Fruit fly (Drosophila melanogaster) whole organism, adult: ENCODE measurements around the gene CG16758.

ENCODE experiments used
- CG11617 ChIP-seq: fragments of 200-800 bp; sonication (Bioruptor generic); optimal IDR thresholded peaks from 2 replicates; lab custom pipeline; 2017; ENCODE audit warnings: mild to moderate bottlenecking, missing biosample characterization, missing genetic modification reagents, missing genetic modification characterization
- CG12768 ChIP-seq: fragments of 200-800 bp; sonication (Bioruptor generic); optimal IDR thresholded peaks from 2 replicates; lab custom pipeline; 2017; ENCODE audit warnings: missing biosample characterization, missing genetic modification characterization, mild to moderate bottlenecking, moderate library complexity, missing genetic modification reagents
- CG14711 ChIP-seq: fragments of 200-800 bp; sonication (Bioruptor generic); optimal IDR thresholded peaks from 2 replicates; lab custom pipeline; 2018; ENCODE audit warnings: missing biosample characterization, mild to moderate bottlenecking, missing genetic modification characterization, moderate library complexity
- CG1620 ChIP-seq: fragments of 200-800 bp; sonication (Bioruptor generic); optimal IDR thresholded peaks from 2 replicates; lab custom pipeline; 2016; ENCODE audit warnings: missing biosample characterization, missing genetic modification characterization
- CG33017 ChIP-seq: fragments of 200-800 bp; sonication (Bioruptor generic); optimal IDR thresholded peaks from 2 replicates; lab custom pipeline; 2018; ENCODE audit warnings: missing biosample characterization, mild to moderate bottlenecking, missing genetic modification characterization, moderate library complexity
- CG5204 ChIP-seq: fragments of 200-800 bp; sonication (Bioruptor generic); optimal IDR thresholded peaks from 2 replicates; lab custom pipeline; 2016; ENCODE audit warnings: missing biosample characterization, missing genetic modification characterization
- CG7045 ChIP-seq: fragments of 200-800 bp; sonication (Bioruptor generic); optimal IDR thresholded peaks from 2 replicates; lab custom pipeline; 2017; ENCODE audit warnings: missing biosample characterization, mild to moderate bottlenecking, missing genetic modification characterization
- CG7101 ChIP-seq: fragments of 200-800 bp; sonication (Bioruptor generic); optimal IDR thresholded peaks from 2 replicates; lab custom pipeline; 2018; ENCODE audit warnings: missing biosample characterization, mild to moderate bottlenecking, missing genetic modification characterization, moderate library complexity
- Clk ChIP-seq: fragments of 200-800 bp; sonication (Bioruptor generic); optimal IDR thresholded peaks from 2 replicates; lab custom pipeline; 2017; ENCODE audit warnings: missing biosample characterization, missing genetic modification characterization
- Crg-1 ChIP-seq: fragments of 200-800 bp; sonication (Bioruptor generic); optimal IDR thresholded peaks from 2 replicates; lab custom pipeline; 2016; ENCODE audit warnings: missing biosample characterization, missing genetic modification characterization
- Hr96 ChIP-seq: fragments of 200-800 bp; sonication (Bioruptor generic); optimal IDR thresholded peaks from 2 replicates; lab custom pipeline; 2016; ENCODE audit warnings: missing biosample characterization, missing genetic modification characterization
- Mnt ChIP-seq: fragments of 200-800 bp; sonication (Bioruptor generic); optimal IDR thresholded peaks from 2 replicates; lab custom pipeline; 2016; ENCODE audit warnings: missing biosample characterization, mild to moderate bottlenecking, missing genetic modification characterization
- bab1 ChIP-seq: fragments of 200-800 bp; sonication (Bioruptor generic); optimal IDR thresholded peaks from 3 replicates; lab custom pipeline; 2019; ENCODE audit warnings: missing biosample characterization, mild to moderate bottlenecking, missing genetic modification characterization, moderate library complexity
- cic ChIP-seq: fragments of 200-800 bp; sonication (Bioruptor generic); optimal IDR thresholded peaks from 2 replicates; lab custom pipeline; 2017; ENCODE audit warnings: missing biosample characterization, mild to moderate bottlenecking, missing genetic modification characterization, moderate library complexity
- cnc ChIP-seq, 2 experiments: fragments of >200 bp; optimal IDR thresholded peaks; 2 replicates each; lab custom pipeline; 2017
- kay ChIP-seq: fragments of 200-800 bp; sonication (Bioruptor generic); peaks from one replicate; lab custom pipeline; 2016; ENCODE audit warnings: missing biosample characterization, missing genetic modification characterization, borderline replicate concordance
- ovo ChIP-seq: fragments of 200-800 bp; sonication (Bioruptor generic); optimal IDR thresholded peaks from 2 replicates; lab custom pipeline; 2016; ENCODE audit warnings: missing biosample characterization, missing genetic modification characterization
- pad ChIP-seq: fragments of 200-800 bp; sonication (Bioruptor generic); optimal IDR thresholded peaks from 3 replicates; lab custom pipeline; 2017; ENCODE audit warnings: missing biosample characterization, missing genetic modification characterization, mild to moderate bottlenecking, moderate library complexity, missing genetic modification reagents
- tj ChIP-seq: fragments of 200-800 bp; sonication (Bioruptor generic); optimal IDR thresholded peaks from 3 replicates; lab custom pipeline; 2017; ENCODE audit warnings: missing biosample characterization, mild to moderate bottlenecking, missing genetic modification characterization, moderate library complexity
- toe ChIP-seq: fragments of 200-800 bp; sonication (Bioruptor generic); optimal IDR thresholded peaks from 2 replicates; lab custom pipeline; 2016; ENCODE audit warnings: missing biosample characterization, missing genetic modification characterization

Gene CG16758

dm6 chr3L:2469660-2470059, 33.7 kb downstream of the CG16758 start:
- TF ChIP-seq CG5204 (GFP tag; lab: Kevin White, UChicago) (no peak), Mnt (no peak), toe (GFP tag; lab: Kevin White, UChicago) (no peak), Crg-1 (GFP tag; lab: Kevin White, UChicago) (no peak), ovo (no peak), CG33017 (tag; lab: Kevin White, UChicago) (no peak), CG7101 (no peak), tj (no peak), cnc (optimal IDR thresholded peaks at IDR 0.05; lab: Kevin White, UChicago) (no peak), kay (GFP tag; lab: Kevin White, UChicago) (no peak), CG7045 (GFP tag; lab: Kevin White, UChicago) (no peak), Clk (GFP tag; lab: Kevin White, UChicago) (no peak), CG14711 (tag; lab: Kevin White, UChicago) (no peak)

dm6 chr3L:2468509-2468908, 34.9 kb downstream of the CG16758 start:
- TF ChIP-seq bab1 (GFP tag; lab: Kevin White, UChicago) (no peak), CG14711 (tag; lab: Kevin White, UChicago) (no peak), toe (GFP tag; lab: Kevin White, UChicago) (no peak), CG33017 (tag; lab: Kevin White, UChicago) (no peak), ovo (peak; percentile 16), cic (GFP tag; lab: Kevin White, UChicago) (peak; percentile 32), cnc (optimal IDR thresholded peaks at IDR 0.05; lab: Kevin White, UChicago) (no peak), CG7045 (GFP tag; lab: Kevin White, UChicago) (no peak), CG7101 (peak; percentile 23), CG12768 (GFP tag; lab: Kevin White, UChicago) (peak; percentile 66), CG1620 (no peak), pad (GFP tag; lab: Kevin White, UChicago) (no peak), Mnt (no peak), CG11617 (GFP tag; lab: Kevin White, UChicago) (no peak), Crg-1 (GFP tag; lab: Kevin White, UChicago) (no peak), CG5204 (GFP tag; lab: Kevin White, UChicago) (no peak), Hr96 (GFP tag; lab: Kevin White, UChicago) (no peak), Clk (GFP tag; lab: Kevin White, UChicago) (peak; percentile 31), kay (GFP tag; lab: Kevin White, UChicago) (peak; percentile 6), tj (no peak)

- no peak for TF ChIP-seq cnc (optimal IDR thresholded peaks at IDR 0.05; lab: Kevin White, UChicago)
- TF ChIP-seq CG33017 (tag; lab: Kevin White, UChicago) = peak; percentile 27
- no peak for TF ChIP-seq toe (GFP tag; lab: Kevin White, UChicago)
- TF ChIP-seq CG1620 = peak; percentile 43
- no peak for TF ChIP-seq Crg-1 (GFP tag; lab: Kevin White, UChicago)
- TF ChIP-seq CG14711 (tag; lab: Kevin White, UChicago) = peak; percentile 68
- peak; percentile 8 for TF ChIP-seq ovo
- no peak for TF ChIP-seq kay (GFP tag; lab: Kevin White, UChicago)
- no peak for TF ChIP-seq CG12768 (GFP tag; lab: Kevin White, UChicago)
- peak; percentile 51 for TF ChIP-seq CG11617 (GFP tag; lab: Kevin White, UChicago)
- TF ChIP-seq cic (GFP tag; lab: Kevin White, UChicago) = no peak
- TF ChIP-seq CG7101 = peak; percentile 71
- peak; percentile 94 for TF ChIP-seq tj
- no peak for TF ChIP-seq Hr96 (GFP tag; lab: Kevin White, UChicago)
- no peak for TF ChIP-seq Clk (GFP tag; lab: Kevin White, UChicago)
- peak; percentile 92 for TF ChIP-seq bab1 (GFP tag; lab: Kevin White, UChicago)
- TF ChIP-seq pad (GFP tag; lab: Kevin White, UChicago) = peak; percentile 69
- TF ChIP-seq CG5204 (GFP tag; lab: Kevin White, UChicago) = no peak
- TF ChIP-seq CG7045 (GFP tag; lab: Kevin White, UChicago) = peak; percentile 14
- TF ChIP-seq Mnt = no peak
Observed at dm6 chr3L:2467424-2467838, 36.0 kb downstream of the CG16758 start.

DNA sequence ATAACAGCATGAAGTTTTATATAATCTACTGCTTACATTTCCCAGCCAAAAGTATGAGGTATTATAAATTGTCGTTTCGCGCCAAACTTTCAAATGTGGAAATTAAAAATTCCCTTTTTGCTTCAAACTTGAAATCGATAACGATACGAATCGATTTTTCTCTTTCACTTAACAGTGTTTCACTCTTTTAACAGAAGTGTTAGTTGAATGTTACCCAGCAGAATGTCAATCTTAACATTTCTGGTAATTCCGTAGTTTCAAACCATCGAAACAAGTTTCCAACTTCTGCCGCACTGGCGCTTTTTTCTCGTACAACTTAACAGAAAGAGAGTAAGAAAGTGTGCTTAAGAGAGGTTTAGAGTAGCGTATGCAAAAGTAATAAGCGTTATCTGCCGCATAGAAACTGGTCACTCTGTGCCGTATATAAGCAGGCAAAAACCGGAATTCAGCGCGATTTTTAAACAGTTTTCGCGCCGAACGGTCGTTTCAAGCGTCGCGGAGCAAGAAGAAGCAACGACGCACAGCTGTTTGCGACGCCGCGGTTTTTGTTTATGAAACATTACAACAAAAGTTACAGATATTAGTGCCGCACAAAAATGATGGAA, 36.9 kb downstream of the CG16758 start:
- TF ChIP-seq cnc (optimal IDR thresholded peaks at IDR 0.05; lab: Kevin White, UChicago) (no peak), Mnt (peak; percentile 49), Crg-1 (GFP tag; lab: Kevin White, UChicago) (peak; percentile 17), toe (GFP tag; lab: Kevin White, UChicago) (no peak), Hr96 (GFP tag; lab: Kevin White, UChicago) (peak; percentile 10), bab1 (GFP tag; lab: Kevin White, UChicago) (peak; percentile 58), CG7045 (GFP tag; lab: Kevin White, UChicago) (peak; percentile 3), CG1620 (peak; percentile 49), CG12768 (GFP tag; lab: Kevin White, UChicago) (peak; percentile 14), CG11617 (GFP tag; lab: Kevin White, UChicago) (no peak), pad (GFP tag; lab: Kevin White, UChicago) (no peak), CG5204 (GFP tag; lab: Kevin White, UChicago) (peak; percentile 36), ovo (peak; percentile 24), Clk (GFP tag; lab: Kevin White, UChicago) (no peak), CG33017 (tag; lab: Kevin White, UChicago) (peak; percentile 36), tj (peak; percentile 51), cic (GFP tag; lab: Kevin White, UChicago) (peak; percentile 43), CG7101 (peak; percentile 53), CG14711 (tag; lab: Kevin White, UChicago) (no peak), kay (GFP tag; lab: Kevin White, UChicago) (peak; percentile 97)

- TF ChIP-seq CG12768 (GFP tag; lab: Kevin White, UChicago) (no peak), kay (GFP tag; lab: Kevin White, UChicago) (peak; percentile 63), CG14711 (tag; lab: Kevin White, UChicago) (no peak), ovo (no peak), CG5204 (GFP tag; lab: Kevin White, UChicago) (no peak), Hr96 (GFP tag; lab: Kevin White, UChicago) (no peak), CG7101 (no peak)
Observed at dm6 chr3L:2462017-2462416, 41.4 kb downstream of the CG16758 start.
